Fruit fly (Drosophila melanogaster) whole organism, wandering third instar larva: ENCODE results near the gene CG18675.

ENCODE experiments used
- CG32264 ChIP-seq: fragments of 200-800 bp; sonication (Bioruptor generic); optimal IDR thresholded peaks from 2 replicates; lab custom pipeline; 2016; ENCODE audit warnings: missing biosample characterization, missing genetic modification characterization
- CG9705 ChIP-seq: fragments of 200-800 bp; sonication (Bioruptor generic); optimal IDR thresholded peaks from 2 replicates; lab custom pipeline; 2018; ENCODE audit warnings: missing biosample characterization, mild to moderate bottlenecking, missing genetic modification characterization
- CrebA ChIP-seq: fragments of 200-800 bp; sonication (Bioruptor generic); optimal IDR thresholded peaks from 2 replicates; lab custom pipeline; 2016; ENCODE audit warnings: missing biosample characterization, mild to moderate bottlenecking, missing genetic modification characterization, borderline replicate concordance
- Dfd ChIP-seq: fragments of >200 bp; optimal IDR thresholded peaks from 2 replicates; lab custom pipeline; 2017; ENCODE audit warnings: missing biosample characterization, missing genetic modification characterization
- Dif ChIP-seq: fragments of 200-275, 200-300 bp; sonication (Bioruptor generic); optimal IDR thresholded peaks from 2 replicates; lab custom pipeline; 2018; ENCODE audit warnings: missing biosample characterization, missing genetic modification characterization; ENCODE audit not compliant: partially characterized antibody
- GATAd ChIP-seq: sonication (Bioruptor generic); optimal IDR thresholded peaks from 2 replicates; lab custom pipeline; 2016; ENCODE audit warnings: missing biosample characterization, missing genetic modification characterization
- HLH106 ChIP-seq: fragments of 200-800 bp; optimal IDR thresholded peaks from 3 replicates; lab custom pipeline; 2019; ENCODE audit warnings: missing biosample characterization, mild to moderate bottlenecking, missing genetic modification characterization, moderate library complexity
- Hnf4 ChIP-seq: fragments of 200-800 bp; sonication (Bioruptor generic); optimal IDR thresholded peaks from 2 replicates; lab custom pipeline; 2016; ENCODE audit warnings: missing biosample characterization, mild to moderate bottlenecking, missing genetic modification characterization
- Hr78 ChIP-seq: fragments of >200 bp; optimal IDR thresholded peaks from 2 replicates; lab custom pipeline; 2017; ENCODE audit warnings: missing biosample characterization, missing genetic modification characterization
- Myc ChIP-seq: fragments of >200 bp; optimal IDR thresholded peaks from 2 replicates; lab custom pipeline; 2017
- OdsH ChIP-seq: fragments of 200-800 bp; sonication (Bioruptor generic); optimal IDR thresholded peaks from 2 replicates; lab custom pipeline; 2016; ENCODE audit warnings: missing biosample characterization, mild to moderate bottlenecking, missing genetic modification characterization
- Rel ChIP-seq, 2 experiments: fragments of 200-800 bp; sonication (Bioruptor generic) in 1 of 2; optimal IDR thresholded peaks; 2 replicates in 1 of 2; 3 replicates in 1 of 2; lab custom pipeline; 2016 to 2019; ENCODE audit warnings: mild to moderate bottlenecking in 2 of 2, missing biosample characterization in 2 of 2, missing genetic modification characterization in 2 of 2, moderate library complexity in 1 of 2
- Sp1 ChIP-seq: fragments of 200-800 bp; sonication (Bioruptor generic); optimal IDR thresholded peaks from 3 replicates; lab custom pipeline; 2019; ENCODE audit warnings: missing biosample characterization, mild to moderate bottlenecking, missing genetic modification characterization, moderate library complexity
- Vsx2 ChIP-seq: fragments of 200-300, 225-300 bp; sonication (Bioruptor generic); optimal IDR thresholded peaks from 2 replicates; lab custom pipeline; 2018; ENCODE audit warnings: missing biosample characterization, missing genetic modification characterization; ENCODE audit not compliant: partially characterized antibody
- br ChIP-seq: fragments of 200-800 bp; sonication (Bioruptor generic); optimal IDR thresholded peaks from 2 replicates; lab custom pipeline; 2016; ENCODE audit warnings: missing biosample characterization, missing genetic modification characterization
- brk ChIP-seq: fragments of 200-800 bp; sonication (Bioruptor generic); optimal IDR thresholded peaks from 2 replicates; lab custom pipeline; 2016; ENCODE audit warnings: missing biosample characterization, mild to moderate bottlenecking, missing genetic modification characterization
- dl ChIP-seq, 2 experiments: fragments of 175-275, 200-275 bp in 1 of 2; fragments of 200-275 bp in 1 of 2; sonication (Bioruptor generic); optimal IDR thresholded peaks; lab custom pipeline; 2018; ENCODE audit warnings: mild to moderate bottlenecking in 2 of 2, missing biosample characterization in 2 of 2, missing genetic modification characterization in 2 of 2, moderate library complexity in 2 of 2; ENCODE audit not compliant: partially characterized antibody in 2 of 2, insufficient read depth in 1 of 2
- dmrt93B ChIP-seq: fragments of 200-800 bp; sonication (Bioruptor generic); optimal IDR thresholded peaks from 2 replicates; lab custom pipeline; 2018; ENCODE audit warnings: missing biosample characterization, mild to moderate bottlenecking, missing genetic modification characterization
- ey ChIP-seq: fragments of 200-800 bp; sonication (Bioruptor generic); optimal IDR thresholded peaks from 2 replicates; lab custom pipeline; 2016; ENCODE audit warnings: missing biosample characterization, missing genetic modification characterization
- foxo ChIP-seq, 2 experiments: fragments of 200-800 bp; sonication (Bioruptor generic); optimal IDR thresholded peaks; 2 replicates in 1 of 2; 3 replicates in 1 of 2; lab custom pipeline; 2016 to 2017; ENCODE audit warnings: missing biosample characterization in 2 of 2, missing genetic modification characterization in 2 of 2
- fru ChIP-seq: fragments of 200-800 bp; sonication (Bioruptor generic); optimal IDR thresholded peaks from 3 replicates; lab custom pipeline; 2016; ENCODE audit warnings: missing biosample characterization, mild to moderate bottlenecking, missing genetic modification characterization
- h ChIP-seq: fragments of 200-800 bp; sonication (Bioruptor generic); optimal IDR thresholded peaks from 3 replicates; lab custom pipeline; 2016; ENCODE audit warnings: missing biosample characterization, mild to moderate bottlenecking, missing genetic modification characterization
- jim ChIP-seq: fragments of 175-275, 200-325 bp; sonication (Bioruptor generic); optimal IDR thresholded peaks from 2 replicates; lab custom pipeline; 2016; ENCODE audit warnings: missing biosample characterization, mild to moderate bottlenecking, missing genetic modification characterization
- pan ChIP-seq: fragments of >200 bp; optimal IDR thresholded peaks from 2 replicates; lab custom pipeline; 2017
- psq ChIP-seq: fragments of 200-800 bp; sonication (Bioruptor generic); optimal IDR thresholded peaks from 3 replicates; lab custom pipeline; 2017; ENCODE audit warnings: missing biosample characterization, mild to moderate bottlenecking, missing genetic modification characterization, moderate library complexity
- rgr ChIP-seq: fragments of 200-800 bp; sonication (Bioruptor generic); optimal IDR thresholded peaks from 3 replicates; lab custom pipeline; 2016; ENCODE audit warnings: missing biosample characterization, mild to moderate bottlenecking, missing genetic modification characterization
- sage ChIP-seq: fragments of 200-800 bp; sonication (Bioruptor generic); optimal IDR thresholded peaks from 2 replicates; lab custom pipeline; 2016; ENCODE audit warnings: missing biosample characterization, mild to moderate bottlenecking, missing genetic modification characterization
- sv ChIP-seq: fragments of 200-800 bp; sonication (Bioruptor generic); optimal IDR thresholded peaks from 3 replicates; lab custom pipeline; 2016; ENCODE audit warnings: missing biosample characterization, missing genetic modification characterization
- tai ChIP-seq: sonication (Bioruptor generic); optimal IDR thresholded peaks from 2 replicates; lab custom pipeline; 2016; ENCODE audit warnings: missing biosample characterization, missing genetic modification characterization
- usp ChIP-seq: fragments of >200 bp; optimal IDR thresholded peaks from 2 replicates; lab custom pipeline; 2017; ENCODE audit warnings: missing biosample characterization, missing genetic modification characterization
- woc ChIP-seq: sonication (Bioruptor generic); optimal IDR thresholded peaks from 2 replicates; lab custom pipeline; 2016; ENCODE audit warnings: missing biosample characterization, mild to moderate bottlenecking, missing genetic modification characterization

The CG18675 gene

dm6 chr3L:4157852-4158251 lies 15.8 kb upstream of the CG18675 start:
- TF ChIP-seq sv (GFP tag; lab: Kevin White, UChicago) (no peak), Myc (lab: Kevin White, UChicago) (no peak), CG32264 (GFP tag; lab: Kevin White, UChicago) (no peak), brk (GFP tag; lab: Kevin White, UChicago) (no peak)

- peak; percentile 49 for TF ChIP-seq OdsH
- TF ChIP-seq fru = peak; percentile 67
- peak; percentile 38 for TF ChIP-seq CG9705 (GFP tag; lab: Kevin White, UChicago)
- TF ChIP-seq jim (GFP tag; lab: Kevin White, UChicago) = no peak
- peak; percentile 38 for TF ChIP-seq psq (GFP tag; lab: Kevin White, UChicago)
- peak; percentile 78 for TF ChIP-seq HLH106
- TF ChIP-seq rgr (GFP tag; lab: Kevin White, UChicago) = peak; percentile 75
- TF ChIP-seq h (GFP tag; lab: Kevin White, UChicago) = peak; percentile 76
- TF ChIP-seq brk (GFP tag; lab: Kevin White, UChicago) = peak; percentile 60
- TF ChIP-seq Hnf4 (GFP tag; lab: Kevin White, UChicago) = peak; percentile 37
- no peak for TF ChIP-seq Hr78 (GFP tag; lab: Kevin White, UChicago)
- TF ChIP-seq woc (GFP tag; lab: Kevin White, UChicago) = peak; percentile 19
- TF ChIP-seq br (GFP tag; lab: Kevin White, UChicago) = peak; percentile 54
- peak in 1 of 2 experiments; percentile 70 for TF ChIP-seq foxo (GFP tag; optimal IDR thresholded peaks at IDR 0.05; lab: Kevin White, UChicago)
- TF ChIP-seq ey (GFP tag; lab: Kevin White, UChicago) = peak; percentile 61
- peak; percentile 34 for TF ChIP-seq dmrt93B
- no peak for TF ChIP-seq pan (lab: Kevin White, UChicago)
- peak; percentile 40 for TF ChIP-seq sage (GFP tag; lab: Kevin White, UChicago)
- no peak for TF ChIP-seq GATAd
- TF ChIP-seq Sp1 (GFP tag; lab: Kevin White, UChicago) = peak; percentile 72
Measured at dm6 chr3L:4158361-4158760, 15.3 kb upstream of the CG18675 start.

- TF ChIP-seq OdsH (no peak), br (GFP tag; lab: Kevin White, UChicago) (no peak), Rel (GFP tag; optimal IDR thresholded peaks at IDR 0.05; lab: Kevin White, UChicago) (no peak), Rel (tag; optimal IDR thresholded peaks at IDR 0.05; lab: Kevin White, UChicago) (no peak), Sp1 (GFP tag; lab: Kevin White, UChicago) (no peak), Dfd (GFP tag; lab: Kevin White, UChicago) (no peak), usp (no peak)
Measured at dm6 chr3L:4159264-4159663, 14.4 kb upstream of the CG18675 start.

- no peak for TF ChIP-seq tai (GFP tag; lab: Kevin White, UChicago)
- TF ChIP-seq CrebA (GFP tag; lab: Kevin White, UChicago) = peak; percentile 62
- no peak for TF ChIP-seq Vsx2 (GFP tag; lab: Kevin White, UChicago)
- TF ChIP-seq Sp1 (GFP tag; lab: Kevin White, UChicago) = peak; percentile 44
- no peak for TF ChIP-seq sv (GFP tag; lab: Kevin White, UChicago)
Measured at dm6 chr3L:4160926-4161325, 12.8 kb upstream of the CG18675 start, which contains the start of gene nab. nab (minus strand) TSS chr3L:4160932.

- TF ChIP-seq fru = peak; percentile 22
- peak; percentile 91 for TF ChIP-seq Dif (GFP tag; lab: Kevin White, UChicago)
- no peak for TF ChIP-seq sv (GFP tag; lab: Kevin White, UChicago)
- TF ChIP-seq sage (GFP tag; lab: Kevin White, UChicago) = no peak
- TF ChIP-seq dl (GFP tag; optimal IDR thresholded peaks at IDR 0.05; lab: Kevin White, UChicago; ENCODE audit: insufficient read depth in 1 of 2, partially characterized antibody in 2 of 2) = peak; percentile 38 to 89
Measured at dm6 chr3L:4167353-4167842, 6.3 kb upstream of the CG18675 start, which contains the start of gene mas. mas (minus strand) TSS chr3L:4167464.
